Worm (Caenorhabditis elegans) whole organism, L4 larva: ENCODE data around the gene F46H5.5.

Experiments
- Y48G9A.11 ChIP-seq: fragments of 200-800 bp; sonication (Bioruptor generic); IDR thresholded peaks from 2 replicates; pipeline ENCODE4 v1.3.6; 2022; ENCODE audit warnings: missing genetic modification reagents, missing genetic modification characterization, missing compliant biosample characterization
- Y5F2A.4 ChIP-seq: fragments of 200-800 bp; sonication (Bioruptor generic); optimal IDR thresholded peaks from 2 replicates; lab custom pipeline; 2018; ENCODE audit warnings: mild to moderate bottlenecking, missing genetic modification characterization, missing compliant biosample characterization
- aha-1 ChIP-seq: fragments of 150-350 bp; peaks from one replicate; lab custom pipeline; 2014; ENCODE audit warnings: missing biosample characterization, missing genetic modification characterization
- ama-1 ChIP-seq: fragments of 150-350 bp; optimal IDR thresholded peaks from 2 replicates; lab custom pipeline; 2014; ENCODE audit warnings: inconsistent platforms, mixed read lengths
- attf-4 ChIP-seq: sonication (generic microtip); optimal IDR thresholded peaks from 3 replicates; lab custom pipeline; 2017; ENCODE audit warnings: missing biosample characterization, missing genetic modification characterization
- ceh-20 ChIP-seq: fragments of 200-800 bp; sonication (Bioruptor generic); IDR thresholded peaks from 2 replicates; pipeline ENCODE4 v1.3.6; 2022; ENCODE audit warnings: missing genetic modification reagents, missing genetic modification characterization, missing compliant biosample characterization
- daf-16 ChIP-seq, 3 experiments: sonication (generic microtip); optimal IDR thresholded peaks; 2 replicates each; lab custom pipeline; 2016 to 2017; ENCODE audit warnings: missing genetic modification characterization in 3 of 3, missing genetic modification reagents in 3 of 3, mild to moderate bottlenecking in 2 of 3, missing compliant biosample characterization in 2 of 3, missing biosample characterization in 1 of 3, moderate library complexity in 1 of 3
- dmd-9 ChIP-seq: fragments of 200-800 bp; sonication (Bioruptor generic); IDR thresholded peaks from 2 replicates; pipeline ENCODE4 v1.3.6; 2022; ENCODE audit warnings: missing genetic modification reagents, missing genetic modification characterization, missing compliant biosample characterization
- dpl-1 ChIP-seq: fragments of 150-350 bp; optimal IDR thresholded peaks from 2 replicates; lab custom pipeline; 2014; ENCODE audit warnings: missing biosample characterization, missing genetic modification reagents, missing genetic modification characterization
- duxl-1 ChIP-seq: sonication (generic microtip); optimal IDR thresholded peaks from 2 replicates; lab custom pipeline; 2016; ENCODE audit warnings: mild to moderate bottlenecking, missing genetic modification characterization, moderate library complexity, missing compliant biosample characterization; ENCODE audit not compliant: poor library complexity
- dve-1 ChIP-seq: sonication (generic microtip); optimal IDR thresholded peaks from 2 replicates; lab custom pipeline; 2017; ENCODE audit warnings: antibody characterized with exemption, mild to moderate bottlenecking, missing genetic modification characterization, missing compliant biosample characterization; ENCODE audit not compliant: insufficient read depth
- gei-8 ChIP-seq: fragments of 200-800 bp; sonication (Bioruptor generic); optimal IDR thresholded peaks from 2 replicates; lab custom pipeline; 2018; ENCODE audit warnings: mild to moderate bottlenecking, missing genetic modification characterization, missing compliant biosample characterization
- hlh-11 ChIP-seq: fragments of 200-800 bp; sonication (Bioruptor generic); optimal IDR thresholded peaks from 2 replicates; lab custom pipeline; 2018; ENCODE audit warnings: mild to moderate bottlenecking, missing genetic modification characterization, missing compliant biosample characterization
- hlh-30 ChIP-seq: sonication (generic microtip); optimal IDR thresholded peaks from 2 replicates; lab custom pipeline; 2017; ENCODE audit warnings: antibody characterized with exemption, mild to moderate bottlenecking, missing genetic modification characterization, missing compliant biosample characterization; ENCODE audit not compliant: insufficient read depth
- lim-7 ChIP-seq: fragments of 200-800 bp; sonication (Bioruptor generic); IDR thresholded peaks from 2 replicates; pipeline ENCODE4 v1.3.6; 2022; ENCODE audit warnings: missing genetic modification characterization, missing compliant biosample characterization
- lin-15B ChIP-seq: fragments of 150-350 bp; sonication (generic microtip); optimal IDR thresholded peaks from 3 replicates; lab custom pipeline; 2014; ENCODE audit warnings: missing biosample characterization, missing genetic modification characterization
- lsy-2 ChIP-seq, 2 experiments: fragments of 150-350 bp in 1 of 2; sonication (generic microtip) in 1 of 2; optimal IDR thresholded peaks; 2 replicates each; lab custom pipeline; 2014 to 2017; ENCODE audit warnings: missing biosample characterization in 2 of 2, missing genetic modification characterization in 2 of 2
- mdl-1 ChIP-seq, 2 experiments: fragments of 150-350 bp in 1 of 2; sonication (generic microtip) in 1 of 2; optimal IDR thresholded peaks; 2 replicates each; lab custom pipeline; 2014 to 2017; ENCODE audit warnings: missing biosample characterization in 2 of 2, missing genetic modification characterization in 2 of 2
- mep-1 ChIP-seq: fragments of 150-350 bp; sonication (generic microtip); optimal IDR thresholded peaks from 3 replicates; lab custom pipeline; 2014; ENCODE audit warnings: missing biosample characterization, missing genetic modification characterization
- mes-2 ChIP-seq: sonication (generic microtip); optimal IDR thresholded peaks from 2 replicates; lab custom pipeline; 2016; ENCODE audit warnings: missing genotype, mild to moderate bottlenecking, missing genetic modification characterization, missing compliant biosample characterization; ENCODE audit not compliant: poor library complexity, severe bottlenecking
- mxl-3 ChIP-seq: fragments of 200-800 bp; sonication (Bioruptor generic); optimal IDR thresholded peaks from 2 replicates; lab custom pipeline; 2018; ENCODE audit warnings: mild to moderate bottlenecking, missing genetic modification characterization, missing compliant biosample characterization
- nhr-10 ChIP-seq: fragments of 150-350 bp; optimal IDR thresholded peaks from 2 replicates; lab custom pipeline; 2014; ENCODE audit warnings: missing biosample characterization, missing genetic modification characterization
- nhr-111 ChIP-seq: fragments of 200-800 bp; sonication (Bioruptor generic); optimal IDR thresholded peaks from 2 replicates; lab custom pipeline; 2018; ENCODE audit warnings: mild to moderate bottlenecking, missing genetic modification characterization, missing compliant biosample characterization
- nhr-25 ChIP-seq: sonication (generic microtip); optimal IDR thresholded peaks from 2 replicates; lab custom pipeline; 2017; ENCODE audit warnings: missing genetic modification characterization, mild to moderate bottlenecking, missing compliant biosample characterization, antibody characterized with exemption, moderate library complexity, borderline replicate concordance; ENCODE audit not compliant: insufficient read depth
- nhr-28 ChIP-seq: fragments of 150-350 bp; optimal IDR thresholded peaks from 2 replicates; lab custom pipeline; 2014; ENCODE audit warnings: missing biosample characterization, missing genetic modification characterization
- nhr-41 ChIP-seq: fragments of 200-800 bp; sonication (Bioruptor generic); IDR thresholded peaks from 2 replicates; pipeline ENCODE4 v1.3.6; 2022; ENCODE audit warnings: missing genetic modification reagents, missing genetic modification characterization, missing compliant biosample characterization
- nhr-76 ChIP-seq: fragments of 150-350 bp; optimal IDR thresholded peaks from 2 replicates; lab custom pipeline; 2014; ENCODE audit warnings: missing biosample characterization, missing genetic modification characterization
- rbr-2 ChIP-seq: sonication (generic microtip); optimal IDR thresholded peaks from 2 replicates; lab custom pipeline; 2016; ENCODE audit warnings: missing genotype, missing genetic modification characterization, missing compliant biosample characterization
- set-16 ChIP-seq: fragments of 200-800 bp; sonication (Bioruptor generic); IDR thresholded peaks from 2 replicates; pipeline ENCODE4 v1.3.6; 2022; ENCODE audit warnings: missing genetic modification reagents, missing genetic modification characterization, missing compliant biosample characterization
- skn-1 ChIP-seq: fragments of 150-350 bp; optimal IDR thresholded peaks from 2 replicates; lab custom pipeline; 2014; ENCODE audit warnings: missing biosample characterization, missing genetic modification characterization
- spr-3 ChIP-seq: fragments of 200-800 bp; sonication (Bioruptor generic); optimal IDR thresholded peaks from 2 replicates; lab custom pipeline; 2018; ENCODE audit warnings: mild to moderate bottlenecking, missing genetic modification characterization, missing compliant biosample characterization
- tra-1 ChIP-seq: fragments of 200-800 bp; sonication (Bioruptor generic); IDR thresholded peaks from 2 replicates; pipeline ENCODE4 v1.3.6; 2022; ENCODE audit warnings: missing genetic modification reagents, missing genetic modification characterization, missing compliant biosample characterization
- unc-62 ChIP-seq, 3 experiments: fragments of 150-350 bp in 1 of 3; sonication (generic microtip); optimal IDR thresholded peaks in 2 of 3; peaks in 1 of 3; 1 replicate in 1 of 3; 2 replicates in 2 of 3; lab custom pipeline; 2014 to 2017; ENCODE audit warnings: missing biosample characterization in 3 of 3, missing genetic modification characterization in 3 of 3, missing genetic modification reagents in 3 of 3, missing genotype in 1 of 3
- zfp-3 ChIP-seq: fragments of 200-800 bp; sonication (Bioruptor generic); conservative IDR thresholded peaks from 2 replicates; pipeline ENCODE4 v1.3.6; 2022; ENCODE audit warnings: missing genetic modification reagents, missing genetic modification characterization, missing compliant biosample characterization

The F46H5.5 gene

ce11 chrX:7232158-7232822 lies 24.5 kb downstream of the F46H5.5 start (continued):
- TF ChIP-seq nhr-111 (GFP tag; lab: Kevin White, UChicago), result no peak

ce11 chrX:7230877-7231276 lies 25.9 kb downstream of the F46H5.5 start:
- peak; percentile 71 for TF ChIP-seq set-16 (GFP tag; lab: Robert Waterston, UW)
- TF ChIP-seq spr-3 (GFP tag; lab: Kevin White, UChicago), result no peak
- no peak for TF ChIP-seq attf-4 (tag; lab: Kevin White, UChicago)
- 0 out of 2 replicates have a peak, but pooled peaks have one; percentile 8 for TF ChIP-seq ceh-20
- TF ChIP-seq, all 104 proteins: peak for 2

ce11 chrX:7230321-7230720 lies 26.5 kb downstream of the F46H5.5 start:
- TF ChIP-seq rbr-2 (tag; lab: Kevin White, UChicago), result peak; percentile 19
- peak; percentile 20 for TF ChIP-seq duxl-1
- TF ChIP-seq daf-16 (GFP tag; optimal IDR thresholded peaks at IDR 0.05; lab: Kevin White, UChicago), result peak in 1 of 2 experiments; percentile 78
- peak; percentile 31 for TF ChIP-seq daf-16 (tag; optimal IDR thresholded peaks at IDR 0.05; lab: Kevin White, UChicago)
- TF ChIP-seq hlh-11 (tag; lab: Kevin White, UChicago), result peak; percentile 12
- peak; percentile 17 for TF ChIP-seq nhr-28 (tag; lab: Kevin White, UChicago)
- TF ChIP-seq ama-1 (lab: Kevin White, UChicago), result peak; percentile 82
- TF ChIP-seq aha-1 (tag; lab: Kevin White, UChicago), result peak; percentile 73
- no peak for TF ChIP-seq dmd-9 (GFP tag; lab: Robert Waterston, UW)
- TF ChIP-seq hlh-30 (tag; lab: Kevin White, UChicago), result peak; percentile 29
- no peak for TF ChIP-seq Y5F2A.4 (GFP tag; lab: Kevin White, UChicago)
- TF ChIP-seq nhr-41, result no peak
- TF ChIP-seq unc-62 (GFP tag; optimal IDR thresholded peaks at IDR 0.05 in 1 of 2; lab: Kevin White, UChicago), result peak in 1 of 2 experiments; percentile 68
- no peak for TF ChIP-seq unc-62 (tag; optimal IDR thresholded peaks at IDR 0.05; lab: Kevin White, UChicago)
- TF ChIP-seq lim-7 (GFP tag; lab: Robert Waterston, UW), result no peak
- peak; percentile 7 to 14 for TF ChIP-seq mdl-1 (tag; optimal IDR thresholded peaks at IDR 0.05; lab: Kevin White, UChicago)
- no peak for TF ChIP-seq nhr-10 (tag; lab: Kevin White, UChicago)
- TF ChIP-seq skn-1 (tag; lab: Kevin White, UChicago), result peak; percentile 31
- peak; percentile 58 for TF ChIP-seq dve-1 (tag; lab: Kevin White, UChicago)
- TF ChIP-seq mxl-3 (GFP tag; lab: Kevin White, UChicago), result no peak
- no peak for TF ChIP-seq set-16 (GFP tag; lab: Robert Waterston, UW)
- no peak for TF ChIP-seq Y48G9A.11 (GFP tag; lab: Robert Waterston, UW)
- no peak for TF ChIP-seq gei-8 (GFP tag; lab: Kevin White, UChicago)
- TF ChIP-seq tra-1 (GFP tag; lab: Robert Waterston, UW), result no peak
- peak in 1 of 2 experiments; percentile 59 for TF ChIP-seq lsy-2 (tag; optimal IDR thresholded peaks at IDR 0.05; lab: Kevin White, UChicago)
- no peak for TF ChIP-seq nhr-76 (tag; lab: Kevin White, UChicago)
- TF ChIP-seq nhr-25 (tag; lab: Kevin White, UChicago), result peak; percentile 45
- 0 out of 2 replicates have a peak, but pooled peaks have one; percentile 28 for TF ChIP-seq ceh-20
- no peak for TF ChIP-seq lin-15B (tag; lab: Kevin White, UChicago)
- TF ChIP-seq zfp-3, result 0 out of 2 replicates have a peak, but pooled peaks have one; percentile 44
- TF ChIP-seq dpl-1 (GFP tag; lab: Kevin White, UChicago), result no peak
- peak; percentile 53 for TF ChIP-seq mep-1 (tag; lab: Kevin White, UChicago)
- peak; percentile 13 for TF ChIP-seq mes-2 (tag; lab: Kevin White, UChicago)
